Fruit fly (Drosophila melanogaster) whole organism: ENCODE results near the gene CG9737.

Experiments used
- CG8478 ChIP-seq: fragments of >200 bp; optimal IDR thresholded peaks from 2 replicates; lab custom pipeline; 2018; ENCODE audit warnings: inconsistent platforms
- Dll ChIP-seq: fragments of >200 bp; optimal IDR thresholded peaks from 2 replicates; lab custom pipeline; 2017
- EcR ChIP-seq, 2 experiments: fragments of >200 bp; optimal IDR thresholded peaks; 2 replicates each; lab custom pipeline; 2017; ENCODE audit warnings: missing biosample characterization in 2 of 2, missing genetic modification characterization in 2 of 2, missing genetic modification reagents in 2 of 2
- pan ChIP-seq: fragments of >200 bp; optimal IDR thresholded peaks from 2 replicates; lab custom pipeline; 2017
- psq ChIP-seq: fragments of >200 bp; optimal IDR thresholded peaks from 2 replicates; lab custom pipeline; 2017

DNA sequence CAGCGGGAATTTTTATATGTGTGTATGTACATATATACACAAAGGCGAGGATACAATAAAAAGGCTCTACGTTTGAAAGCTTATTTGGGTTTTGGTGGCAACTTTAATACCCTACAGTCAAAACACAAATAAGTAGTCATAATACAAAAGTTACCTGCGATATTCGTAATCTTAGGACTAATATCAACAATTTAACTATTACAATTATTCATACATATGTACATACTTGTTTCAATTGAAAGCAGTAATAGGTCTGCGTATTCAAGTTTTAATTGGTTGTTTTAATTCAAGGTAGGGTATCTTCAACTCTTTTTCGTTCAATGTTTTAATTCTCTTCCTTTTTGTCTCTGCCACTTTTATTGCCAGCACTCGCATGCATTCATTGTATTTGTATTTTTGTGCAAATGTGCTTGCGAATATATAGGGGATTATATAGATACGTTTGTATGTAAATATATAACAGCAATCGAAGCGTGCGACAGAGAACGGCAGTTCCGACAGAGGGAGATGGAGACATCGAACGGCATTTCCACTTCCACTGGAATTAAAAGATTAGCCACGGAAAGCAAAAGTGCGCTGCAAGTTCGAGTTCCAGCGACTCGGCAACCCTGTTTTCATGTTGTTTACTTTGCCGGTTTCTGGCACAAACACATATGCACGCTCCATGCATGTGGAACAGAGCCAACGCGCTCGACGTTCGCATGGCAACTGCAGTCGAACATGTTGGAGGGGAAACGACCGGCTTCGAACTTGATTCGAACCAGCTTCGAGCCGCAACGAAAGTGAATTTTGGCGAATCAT is 33.6 kb upstream of the CG9737 start:
- TF ChIP-seq CG8478: no peak
- TF ChIP-seq pan (lab: Kevin White, UChicago): no peak
- no peak for TF ChIP-seq psq (lab: Kevin White, UChicago)
- no peak for TF ChIP-seq EcR (GFP tag; optimal IDR thresholded peaks at IDR 0.05; lab: Kevin White, UChicago)
- TF ChIP-seq Dll (lab: Kevin White, UChicago): no peak
